Fruit fly (Drosophila melanogaster): Measurements from ENCODE around the gene Naprt.

Naprt gene

DNA sequence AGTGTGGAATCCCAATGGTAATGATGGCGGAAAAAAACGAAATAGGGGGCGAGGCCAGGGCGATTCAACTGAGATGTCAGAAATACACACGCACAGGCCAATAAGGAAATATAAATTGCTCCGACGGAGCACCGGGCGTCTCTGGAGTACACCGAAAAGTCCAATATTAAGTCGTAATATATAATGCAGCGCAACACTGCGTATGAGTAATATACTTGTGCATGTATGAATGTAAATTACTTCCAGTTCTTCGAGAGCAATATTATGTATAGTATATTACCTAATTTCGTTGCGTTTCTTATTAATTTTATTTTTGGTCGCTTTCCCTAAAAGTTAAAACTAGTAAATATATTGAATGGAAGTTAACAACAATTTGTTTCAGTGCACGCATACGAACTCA, 32.7 kb upstream of the Naprt start (continued):
- TF ChIP-seq ham (GFP tag; IDR thresholded peaks at IDR 0.05) = no peak
- no peak for TF ChIP-seq hkb (optimal IDR thresholded peaks at IDR 0.05)
- TF ChIP-seq hkb (GFP tag; IDR thresholded peaks at IDR 0.05) = no peak
- TF ChIP-seq stc (GFP tag; IDR thresholded peaks at IDR 0.05) = no peak
- TF ChIP-seq da (GFP tag; optimal IDR thresholded peaks at IDR 0.05) = no peak
- peak; percentile 20 for TF ChIP-seq CG11504 (tag; optimal IDR thresholded peaks at IDR 0.05)
- TF ChIP-seq CG10147 (GFP tag; optimal IDR thresholded peaks at IDR 0.05) = no peak
- no peak for TF ChIP-seq CG32532 (GFP tag; IDR thresholded peaks at IDR 0.05)
- TF ChIP-seq sens (GFP tag) = peak; percentile 69
- TF ChIP-seq CG2678 (tag; optimal IDR thresholded peaks at IDR 0.05) = peak; percentile 25
- no peak for TF ChIP-seq CG15269 (tag; optimal IDR thresholded peaks at IDR 0.05)
- no peak for TF ChIP-seq CG2116 (GFP tag; optimal IDR thresholded peaks at IDR 0.05)
- TF ChIP-seq twi (tag; optimal IDR thresholded peaks at IDR 0.05) = no peak
- TF ChIP-seq wdn (GFP tag; IDR thresholded peaks at IDR 0.05) = no peak
- TF ChIP-seq ara (GFP tag; IDR thresholded peaks at IDR 0.05) = no peak
- peak; percentile 3 for TF ChIP-seq Hmr (GFP tag; optimal IDR thresholded peaks at IDR 0.05)
- TF ChIP-seq grau (tag; optimal IDR thresholded peaks at IDR 0.05) = peak; percentile 17
- TF ChIP-seq lola (GFP tag; optimal IDR thresholded peaks at IDR 0.05) = no peak
- TF ChIP-seq CG2120 (GFP tag; optimal IDR thresholded peaks at IDR 0.05) = peak; percentile 21
- TF ChIP-seq Stat92E (GFP tag; optimal IDR thresholded peaks at IDR 0.05) = no peak
- TF ChIP-seq cg (GFP tag; optimal IDR thresholded peaks at IDR 0.05) = no peak
- TF ChIP-seq CG18599 (GFP tag; optimal IDR thresholded peaks at IDR 0.05) = peak; percentile 52
- TF ChIP-seq CG30431 (GFP tag; optimal IDR thresholded peaks at IDR 0.05) = no peak
- no peak for TF ChIP-seq CG4404 (GFP tag; IDR thresholded peaks at IDR 0.05)
- no peak for TF ChIP-seq Vsx1 (GFP tag; optimal IDR thresholded peaks at IDR 0.05)
- TF ChIP-seq CG16813 (GFP tag; IDR thresholded peaks at IDR 0.05; ENCODE audit: partially characterized antibody) = no peak
- TF ChIP-seq Xrp1 (GFP tag; IDR thresholded peaks at IDR 0.05) = no peak

DNA sequence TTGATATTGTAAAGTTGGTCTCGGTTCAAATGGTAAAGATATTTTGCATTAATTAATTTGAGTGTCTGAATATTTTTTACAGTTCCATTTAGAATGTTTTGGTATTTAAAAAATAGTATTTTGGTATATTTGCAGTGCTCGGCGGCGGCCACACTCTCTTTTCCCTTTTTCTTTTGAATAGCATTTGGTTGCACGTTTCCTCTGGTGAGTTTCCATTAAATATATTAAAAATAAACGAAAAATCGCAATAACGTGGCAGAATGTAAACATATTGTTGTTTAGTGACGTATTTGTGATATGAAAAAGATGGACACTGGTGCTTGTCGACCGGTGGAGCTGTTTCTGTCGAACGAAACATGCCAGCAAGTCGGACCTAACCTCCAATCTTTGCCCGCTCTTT, 29.7 kb upstream of the Naprt start, which contains the start of gene RpL40:
Gene RpL40 (plus strand): TSS at position 154 of the 400 bp plus-strand sequence.
- TF ChIP-seq C15 (GFP tag; IDR thresholded peaks at IDR 0.05) = no peak
- no peak for TF ChIP-seq ash1 (GFP tag; optimal IDR thresholded peaks at IDR 0.05)
- TF ChIP-seq CG3407 (GFP tag; optimal IDR thresholded peaks at IDR 0.05) = no peak
- TF ChIP-seq CG10543 (GFP tag; optimal IDR thresholded peaks at IDR 0.05) = no peak
- TF ChIP-seq CG2678 (tag; optimal IDR thresholded peaks at IDR 0.05) = peak; percentile 14
- TF ChIP-seq Sin3A (optimal IDR thresholded peaks at IDR 0.05) = no peak
- no peak for TF ChIP-seq Ets65A (GFP tag)
- TF ChIP-seq CG12744 (GFP tag; optimal IDR thresholded peaks at IDR 0.05) = no peak
- no peak for TF ChIP-seq dpn (GFP tag; optimal IDR thresholded peaks at IDR 0.05)
- no peak for TF ChIP-seq ara (GFP tag; IDR thresholded peaks at IDR 0.05)
- TF ChIP-seq Xrp1 (GFP tag; IDR thresholded peaks at IDR 0.05) = no peak
- no peak for TF ChIP-seq tio (GFP tag; optimal IDR thresholded peaks at IDR 0.05)
- TF ChIP-seq CG17568 (GFP tag; optimal IDR thresholded peaks at IDR 0.05) = peak; percentile 30
- no peak for TF ChIP-seq crc (GFP tag; optimal IDR thresholded peaks at IDR 0.05)
- no peak for TF ChIP-seq pros (GFP tag; optimal IDR thresholded peaks at IDR 0.05)
- TF ChIP-seq YL-1 (GFP tag; optimal IDR thresholded peaks at IDR 0.05) = peak; percentile 93
- TF ChIP-seq CG8944 (GFP tag; optimal IDR thresholded peaks at IDR 0.05) = no peak
- peak; percentile 70 for TF ChIP-seq Ets97D (GFP tag; optimal IDR thresholded peaks at IDR 0.05)
- TF ChIP-seq CG34422 (GFP tag; IDR thresholded peaks at IDR 0.05) = peak; percentile 71; the same call in 1 of the 3 replicates
- no peak for TF ChIP-seq CG8388 (GFP tag; optimal IDR thresholded peaks at IDR 0.05)
- TF ChIP-seq ato (GFP tag; IDR thresholded peaks at IDR 0.05; ENCODE audit: partially characterized antibody) = no peak
- no peak for TF ChIP-seq Rfx (GFP tag; IDR thresholded peaks at IDR 0.05)
- TF ChIP-seq Blimp-1 (GFP tag; optimal IDR thresholded peaks at IDR 0.05) = no peak
- TF ChIP-seq Ada2b (GFP tag; IDR thresholded peaks at IDR 0.05) = no peak
- TF ChIP-seq CG11560 (tag; IDR thresholded peaks at IDR 0.05) = no peak
- no peak for TF ChIP-seq Ravus (GFP tag; IDR thresholded peaks at IDR 0.05)
- TF ChIP-seq Dip2 (GFP tag; IDR thresholded peaks at IDR 0.05) = no peak
- no peak for TF ChIP-seq CG2889 (GFP tag; IDR thresholded peaks at IDR 0.05)
- no peak for TF ChIP-seq ac (GFP tag; optimal IDR thresholded peaks at IDR 0.05)
